Worm (Caenorhabditis elegans): ENCODE data around the gene F22H10.2.

The F22H10.2 gene

ce11 chrX:16681910-16682493 is 2.7 kb downstream of the F22H10.2 start (continued):
- TF ChIP-seq attf-5 (GFP tag; optimal IDR thresholded peaks at IDR 0.05) (no peak), rpc-1 (optimal IDR thresholded peaks at IDR 0.05) (peak; percentile 16), rpc-1 (tag; optimal IDR thresholded peaks at IDR 0.05) (no peak), aptf-3 (GFP tag; IDR thresholded peaks at IDR 0.05) (no peak), mcd-1 (GFP tag; IDR thresholded peaks at IDR 0.05) (peak; percentile 85), ceh-91 (GFP tag; IDR thresholded peaks at IDR 0.05) (no peak), F10E7.11 (tag; optimal IDR thresholded peaks at IDR 0.05) (peak; percentile 26), egl-18 (GFP tag; IDR thresholded peaks at IDR 0.05) (peak; percentile 94)

ce11 chrX:16687377-16687776 is 8.0 kb downstream of the F22H10.2 start:
- peak; percentile 61; the same call in 1 of the 2 replicates for TF ChIP-seq zfh-2 (GFP tag; conservative IDR thresholded peaks at IDR 0.05)
- 0 out of 2 replicates have a peak, but pooled peaks have one; percentile 15 for TF ChIP-seq madf-8 (GFP tag; conservative IDR thresholded peaks at IDR 0.05)
- peak; percentile 15; the same call in 1 of the 2 replicates for TF ChIP-seq egrh-3 (GFP tag; IDR thresholded peaks at IDR 0.05)
- no peak for TF ChIP-seq pbrm-1 (GFP tag; IDR thresholded peaks at IDR 0.05)
- TF ChIP-seq madf-6 (GFP tag; IDR thresholded peaks at IDR 0.05) = peak; percentile 73; the same call in 1 of the 2 replicates
- no peak for TF ChIP-seq T07F8.4 (tag; optimal IDR thresholded peaks at IDR 0.05)
- TF ChIP-seq hsf-1 (GFP tag; IDR thresholded peaks at IDR 0.05) = 0 out of 2 replicates have a peak, but pooled peaks have one; percentile 45
- TF ChIP-seq athp-1 (tag; optimal IDR thresholded peaks at IDR 0.05) = no peak
- TF ChIP-seq F57A8.1 (GFP tag; optimal IDR thresholded peaks at IDR 0.05) = no peak
- peak; percentile 11 for TF ChIP-seq lsl-1 (GFP tag; optimal IDR thresholded peaks at IDR 0.05)
- no peak for TF ChIP-seq ztf-22 (GFP tag; optimal IDR thresholded peaks at IDR 0.05)

ce11 chrX:16687945-16688344 is 8.6 kb downstream of the F22H10.2 start, which contains the start of gene F22H10.11:
Gene F22H10.11 (minus strand): TSS chrX:16688045.
- TF ChIP-seq dox-1 (GFP tag; IDR thresholded peaks at IDR 0.05) (no peak), nhr-179 (tag; optimal IDR thresholded peaks at IDR 0.05) (no peak), madf-6 (GFP tag; IDR thresholded peaks at IDR 0.05) (no peak), lin-54 (GFP tag; optimal IDR thresholded peaks at IDR 0.05) (no peak), sea-2 (GFP tag; IDR thresholded peaks at IDR 0.05) (no peak), T26A5.8 (tag; optimal IDR thresholded peaks at IDR 0.05) (no peak), ztf-25 (GFP tag; IDR thresholded peaks at IDR 0.05) (no peak)

- TF ChIP-seq mel-28 (tag; optimal IDR thresholded peaks at IDR 0.05; ENCODE audit: borderline replicate concordance) (no peak), ceh-91 (GFP tag; IDR thresholded peaks at IDR 0.05) (no peak), xnd-1 (tag; optimal IDR thresholded peaks at IDR 0.05) (no peak), die-1 (tag; optimal IDR thresholded peaks at IDR 0.05) (peak; percentile 20), F57C9.4 (tag; optimal IDR thresholded peaks at IDR 0.05) (no peak), athp-1 (tag; optimal IDR thresholded peaks at IDR 0.05) (no peak), T07F8.4 (tag; optimal IDR thresholded peaks at IDR 0.05) (no peak), F37B4.10 (GFP tag; IDR thresholded peaks at IDR 0.05) (no peak), F57A8.1 (GFP tag; optimal IDR thresholded peaks at IDR 0.05) (no peak), hrde-1 (tag; optimal IDR thresholded peaks at IDR 0.05; ENCODE audit: borderline replicate concordance) (no peak), Y95B8A.8 (GFP tag; IDR thresholded peaks at IDR 0.05) (no peak), F49E8.2 (tag; optimal IDR thresholded peaks at IDR 0.05; ENCODE audit: insufficient read depth) (no peak), pbrm-1 (GFP tag; IDR thresholded peaks at IDR 0.05) (0 out of 2 replicates have a peak, but pooled peaks have one; percentile 50), ztf-18 (tag; optimal IDR thresholded peaks at IDR 0.05) (peak; percentile 18), nhr-27 (tag; optimal IDR thresholded peaks at IDR 0.05) (no peak), madf-8 (GFP tag; conservative IDR thresholded peaks at IDR 0.05) (no peak), B0336.3 (GFP tag; IDR thresholded peaks at IDR 0.05) (no peak), sptf-2 (GFP tag; optimal IDR thresholded peaks at IDR 0.05) (no peak), somi-1 (GFP tag; optimal IDR thresholded peaks at IDR 0.05) (peak; percentile 39), hlh-26 (GFP tag; conservative IDR thresholded peaks at IDR 0.05) (no peak), tlf-1 (GFP tag; optimal IDR thresholded peaks at IDR 0.05) (no peak), F10E7.11 (tag; optimal IDR thresholded peaks at IDR 0.05) (no peak), ama-1 (optimal IDR thresholded peaks at IDR 0.05) (no peak), ama-1 (GFP tag; optimal IDR thresholded peaks at IDR 0.05) (no peak), Y67H2A.10 (GFP tag; conservative IDR thresholded peaks at IDR 0.05) (no peak)
Observed at ce11 chrX:16689852-16690473, 10.6 kb downstream of the F22H10.2 start.
